Fruit fly (Drosophila melanogaster) whole organism, wandering third instar larva: Measurements from ENCODE around the gene Ir68b.
A peak's percentile ranks its signal among the peaks of the same experiment; 100 is the strongest.

ENCODE experiments used
- Abd-B ChIP-seq: fragments of >200 bp; optimal IDR thresholded peaks from 2 replicates; lab custom pipeline; 2017; ENCODE audit warnings: missing biosample characterization, missing genetic modification characterization
- GATAd ChIP-seq: sonication (Bioruptor generic); optimal IDR thresholded peaks from 2 replicates; lab custom pipeline; 2016; ENCODE audit warnings: missing biosample characterization, missing genetic modification characterization
- Hr78 ChIP-seq: fragments of >200 bp; optimal IDR thresholded peaks from 2 replicates; lab custom pipeline; 2017; ENCODE audit warnings: missing biosample characterization, missing genetic modification characterization
- Vsx2 ChIP-seq: fragments of 200-300, 225-300 bp; sonication (Bioruptor generic); optimal IDR thresholded peaks from 2 replicates; lab custom pipeline; 2018; ENCODE audit warnings: missing biosample characterization, missing genetic modification characterization; ENCODE audit not compliant: partially characterized antibody
- dl ChIP-seq, 2 experiments: fragments of 175-275, 200-275 bp in 1 of 2; fragments of 200-275 bp in 1 of 2; sonication (Bioruptor generic); optimal IDR thresholded peaks; lab custom pipeline; 2018; ENCODE audit warnings: mild to moderate bottlenecking in 2 of 2, missing biosample characterization in 2 of 2, missing genetic modification characterization in 2 of 2, moderate library complexity in 2 of 2; ENCODE audit not compliant: partially characterized antibody in 2 of 2, insufficient read depth in 1 of 2
- pan ChIP-seq: fragments of >200 bp; optimal IDR thresholded peaks from 2 replicates; lab custom pipeline; 2017
- psq ChIP-seq: fragments of 200-800 bp; sonication (Bioruptor generic); optimal IDR thresholded peaks from 3 replicates; lab custom pipeline; 2017; ENCODE audit warnings: missing biosample characterization, mild to moderate bottlenecking, missing genetic modification characterization, moderate library complexity
- usp ChIP-seq: fragments of >200 bp; optimal IDR thresholded peaks from 2 replicates; lab custom pipeline; 2017; ENCODE audit warnings: missing biosample characterization, missing genetic modification characterization

DNA sequence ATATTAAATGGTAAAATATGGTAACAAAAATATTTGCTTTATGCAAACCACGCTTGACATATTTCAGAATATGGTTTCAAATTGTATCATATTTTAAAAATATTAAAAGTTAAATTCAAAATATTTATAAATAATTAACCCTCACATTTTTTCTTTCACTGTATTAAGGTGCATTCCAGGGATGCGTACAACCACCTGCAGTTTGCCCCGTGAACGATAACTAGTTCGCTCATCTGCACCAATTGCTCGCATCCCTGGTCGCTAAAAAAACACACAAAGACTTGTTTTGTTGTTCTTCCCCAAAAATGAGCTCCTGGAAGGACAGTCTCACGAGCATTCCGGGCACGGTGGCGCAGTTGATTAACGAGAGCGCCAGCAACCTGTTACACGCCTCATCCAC is 4.7 kb upstream of the Ir68b start, which contains the start of gene DEF8:
- TF ChIP-seq usp (no peak), Vsx2 (no peak), Hr78 (no peak), dl (GFP tag; optimal IDR thresholded peaks at IDR 0.05; lab: Kevin White, UChicago; ENCODE audit: insufficient read depth in 1 of 2, partially characterized antibody in 2 of 2) (no peak), GATAd (GFP tag; lab: Kevin White, UChicago) (no peak), Abd-B (no peak), pan (no peak), psq (GFP tag; lab: Kevin White, UChicago) (peak; percentile 72)
